Fruit fly (Drosophila melanogaster) whole organism, embryonic: ENCODE data around the gene CG32939.
A peak's percentile ranks its signal among the peaks of the same experiment; 100 is the strongest.

Experiments
- CG10959 ChIP-seq: fragments of 200-800 bp; sonication (Bioruptor generic); IDR thresholded peaks from 2 replicates; pipeline ENCODE4 v1.3.6; 2022; ENCODE audit warnings: missing biosample characterization, missing genetic modification characterization
- CG12104 ChIP-seq: fragments of 200-800 bp; sonication (Bioruptor generic); optimal IDR thresholded peaks from 3 replicates; lab custom pipeline; 2016; ENCODE audit warnings: missing biosample characterization, missing genetic modification characterization
- CG12155 ChIP-seq: fragments of 200-800 bp; sonication (Bioruptor generic); optimal IDR thresholded peaks from 3 replicates; lab custom pipeline; 2016; ENCODE audit warnings: missing biosample characterization, missing genetic modification characterization
- CG12299 ChIP-seq: fragments of 200-800 bp; sonication (Bioruptor generic); optimal IDR thresholded peaks from 2 replicates; lab custom pipeline; 2018; ENCODE audit warnings: missing biosample characterization, mild to moderate bottlenecking, missing genetic modification characterization
- CG14441 ChIP-seq: fragments of 200-800 bp; sonication (Bioruptor generic); IDR thresholded peaks from 2 replicates; pipeline ENCODE4 v1.3.6; 2022; ENCODE audit warnings: missing biosample characterization, missing genetic modification characterization
- CG14860 ChIP-seq: fragments of 200-800 bp; sonication (Bioruptor generic); IDR thresholded peaks from 3 replicates; pipeline ENCODE4 v1.3.6; 2022; ENCODE audit warnings: missing biosample characterization, missing genetic modification characterization; ENCODE audit not compliant: partially characterized antibody
- CG15011 ChIP-seq: fragments of 200-800 bp; sonication (Bioruptor generic); optimal IDR thresholded peaks from 3 replicates; lab custom pipeline; 2018; ENCODE audit warnings: missing biosample characterization, mild to moderate bottlenecking, missing genetic modification characterization
- CG15601 ChIP-seq: fragments of 200-800 bp; sonication (Bioruptor generic); optimal IDR thresholded peaks from 3 replicates; lab custom pipeline; 2019; ENCODE audit warnings: missing biosample characterization, mild to moderate bottlenecking, missing genetic modification characterization, moderate library complexity
- CG18619 ChIP-seq: fragments of 200-800 bp; sonication (Bioruptor generic); optimal IDR thresholded peaks from 3 replicates; lab custom pipeline; 2017; ENCODE audit warnings: missing biosample characterization, mild to moderate bottlenecking, missing genetic modification characterization
- CG30020 ChIP-seq: fragments of 200-800 bp; optimal IDR thresholded peaks from 2 replicates; lab custom pipeline; 2019; ENCODE audit warnings: missing biosample characterization, mild to moderate bottlenecking, missing genetic modification characterization, moderate library complexity
- CG30431 ChIP-seq: fragments of 200-800 bp; sonication (Bioruptor generic); optimal IDR thresholded peaks from 2 replicates; lab custom pipeline; 2017; ENCODE audit warnings: missing biosample characterization, missing genetic modification characterization
- CG32532 ChIP-seq: fragments of 200-800 bp; sonication (Bioruptor generic); IDR thresholded peaks from 2 replicates; pipeline ENCODE4 v1.3.6; 2022; ENCODE audit warnings: missing biosample characterization, missing genetic modification characterization
- CG34376 ChIP-seq: fragments of 200-800 bp; sonication (Bioruptor generic); optimal IDR thresholded peaks from 2 replicates; lab custom pipeline; 2018; ENCODE audit warnings: missing biosample characterization, mild to moderate bottlenecking, missing genetic modification characterization
- CG3726 ChIP-seq: fragments of 200-800 bp; sonication (Bioruptor generic); IDR thresholded peaks from 3 replicates; pipeline ENCODE4, ENCODE4 v1.3.6; 2022; ENCODE audit warnings: missing biosample characterization, missing genetic modification characterization
- CG3995 ChIP-seq: fragments of 200-800 bp; sonication (Bioruptor generic); optimal IDR thresholded peaks from 3 replicates; lab custom pipeline; 2016; ENCODE audit warnings: missing biosample characterization, missing genetic modification characterization
- CG43689 ChIP-seq: fragments of 200-800 bp; sonication (Bioruptor generic); IDR thresholded peaks from 2 replicates; pipeline ENCODE4 v1.3.6; 2022; ENCODE audit warnings: missing biosample characterization, missing genetic modification characterization
- CG6175 ChIP-seq: fragments of 200-800 bp; sonication (Bioruptor generic); IDR thresholded peaks from 3 replicates; pipeline ENCODE4 v1.3.6; 2022; ENCODE audit warnings: missing biosample characterization, missing genetic modification characterization
- CG7271 ChIP-seq: fragments of 200-800 bp; sonication (Bioruptor generic); optimal IDR thresholded peaks from 2 replicates; lab custom pipeline; 2018; ENCODE audit warnings: missing biosample characterization, mild to moderate bottlenecking, missing genetic modification characterization, moderate library complexity
- CG8478 ChIP-seq: fragments of >200 bp; optimal IDR thresholded peaks from 2 replicates; lab custom pipeline; 2018
- CG9609 ChIP-seq: fragments of 200-800 bp; sonication (Bioruptor generic); optimal IDR thresholded peaks from 3 replicates; lab custom pipeline; 2016; ENCODE audit warnings: missing biosample characterization, missing genetic modification characterization
- CG9932 ChIP-seq: fragments of 200-800 bp; sonication (Bioruptor generic); IDR thresholded peaks from 2 replicates; pipeline ENCODE4 v1.3.6; 2022; ENCODE audit warnings: missing biosample characterization, missing genetic modification characterization
- D19A ChIP-seq: fragments of 200-800 bp; optimal IDR thresholded peaks from 3 replicates; lab custom pipeline; 2019; ENCODE audit warnings: missing biosample characterization, mild to moderate bottlenecking, missing genetic modification characterization, moderate library complexity
- Dp ChIP-seq: fragments of 200-800 bp; sonication (Bioruptor generic); optimal IDR thresholded peaks from 2 replicates; lab custom pipeline; 2018; ENCODE audit warnings: missing biosample characterization, mild to moderate bottlenecking, missing genetic modification characterization, moderate library complexity
- Gug ChIP-seq: fragments of 200-800 bp; sonication (Bioruptor generic); IDR thresholded peaks from 4 replicates; pipeline ENCODE4 v1.3.6; 2022; ENCODE audit warnings: missing biosample characterization, missing genetic modification characterization
- H2.0 ChIP-seq: fragments of 200-800 bp; sonication (Bioruptor generic); IDR thresholded peaks from 2 replicates; pipeline ENCODE4 v1.3.6; 2022; ENCODE audit warnings: missing biosample characterization, missing genetic modification characterization
- HLHmδ ChIP-seq: fragments of 200-800 bp; sonication (Bioruptor generic); optimal IDR thresholded peaks from 2 replicates; lab custom pipeline; 2018; ENCODE audit warnings: missing biosample characterization, mild to moderate bottlenecking, missing genetic modification characterization, moderate library complexity
- Hmx ChIP-seq: fragments of 200-800 bp; sonication (Bioruptor generic); optimal IDR thresholded peaks from 2 replicates; lab custom pipeline; 2016; ENCODE audit warnings: missing biosample characterization, missing genetic modification characterization
- MESR4 ChIP-seq: fragments of 200-800 bp; sonication (Bioruptor generic); optimal IDR thresholded peaks from 2 replicates; lab custom pipeline; 2018; ENCODE audit warnings: missing biosample characterization, mild to moderate bottlenecking, missing genetic modification characterization, moderate library complexity
- Spps ChIP-seq: fragments of 200-800 bp; sonication (Bioruptor generic); optimal IDR thresholded peaks from 2 replicates; lab custom pipeline; 2018; ENCODE audit warnings: missing biosample characterization, mild to moderate bottlenecking, missing genetic modification characterization
- Sry-δ ChIP-seq: fragments of 200-800 bp; sonication (Bioruptor generic); optimal IDR thresholded peaks from 2 replicates; lab custom pipeline; 2016; ENCODE audit warnings: missing biosample characterization, missing genetic modification characterization
- Ssrp ChIP-seq: fragments of 200-800 bp; sonication (Bioruptor generic); optimal IDR thresholded peaks from 2 replicates; lab custom pipeline; 2018; ENCODE audit warnings: missing biosample characterization, mild to moderate bottlenecking, missing genetic modification characterization, moderate library complexity
- ato ChIP-seq: fragments of 200-800 bp; sonication (Bioruptor generic); IDR thresholded peaks from 2 replicates; pipeline ENCODE4 v1.3.6; 2022; ENCODE audit warnings: missing biosample characterization, missing genetic modification characterization; ENCODE audit not compliant: partially characterized antibody
- cg ChIP-seq: fragments of 200-800 bp; sonication (Bioruptor generic); optimal IDR thresholded peaks from 3 replicates; lab custom pipeline; 2019; ENCODE audit warnings: missing biosample characterization, mild to moderate bottlenecking, missing genetic modification characterization, moderate library complexity
- dimm ChIP-seq: fragments of 200-800 bp; sonication (Bioruptor generic); IDR thresholded peaks from 2 replicates; pipeline ENCODE4 v1.3.6; 2022; ENCODE audit warnings: missing biosample characterization, missing genetic modification characterization
- gem ChIP-seq: fragments of 200-800 bp; sonication (Bioruptor generic); optimal IDR thresholded peaks from 2 replicates; lab custom pipeline; 2019; ENCODE audit warnings: missing biosample characterization, mild to moderate bottlenecking, missing genetic modification characterization, moderate library complexity
- hb ChIP-seq: fragments of 200-800 bp; sonication (Bioruptor generic); IDR thresholded peaks from 3 replicates; pipeline ENCODE4 v1.3.6; 2022; ENCODE audit warnings: missing biosample characterization, missing genetic modification characterization; ENCODE audit not compliant: partially characterized antibody
- insv ChIP-seq, 2 experiments: fragments of 200-800 bp; sonication (Bioruptor generic); optimal IDR thresholded peaks; 3 replicates each; lab custom pipeline; 2016 to 2018; ENCODE audit warnings: missing biosample characterization in 2 of 2, missing genetic modification characterization in 2 of 2
- jumu ChIP-seq: fragments of 200-800 bp; sonication (Bioruptor generic); optimal IDR thresholded peaks from 3 replicates; lab custom pipeline; 2016; ENCODE audit warnings: missing biosample characterization, missing genetic modification characterization
- mam ChIP-seq: fragments of 200-800 bp; sonication (Bioruptor generic); optimal IDR thresholded peaks from 3 replicates; lab custom pipeline; 2016; ENCODE audit warnings: missing biosample characterization, missing genetic modification characterization
- pan ChIP-seq, 4 experiments: fragments of >200 bp in 3 of 4; fragments of 200-800 bp in 1 of 4; sonication (Bioruptor generic) in 1 of 4; optimal IDR thresholded peaks in 3 of 4; IDR thresholded peaks in 1 of 4; 2 replicates each; pipeline versions ENCODE4 v1.3.6 to Lab custom; 2017 to 2022; ENCODE audit warnings: missing biosample characterization in 2 of 4, missing genetic modification characterization in 2 of 4, mixed read lengths in 1 of 4
- phol ChIP-seq: fragments of 200-800 bp; sonication (Bioruptor generic); optimal IDR thresholded peaks from 3 replicates; lab custom pipeline; 2018; ENCODE audit warnings: missing biosample characterization, mild to moderate bottlenecking, missing genetic modification characterization, moderate library complexity
- pita ChIP-seq: fragments of 200-800 bp; sonication (Bioruptor generic); optimal IDR thresholded peaks from 2 replicates; lab custom pipeline; 2017; ENCODE audit warnings: missing biosample characterization, mild to moderate bottlenecking, missing genetic modification characterization
- repo ChIP-seq: fragments of 200-800 bp; sonication (Bioruptor generic); optimal IDR thresholded peaks from 2 replicates; lab custom pipeline; 2016; ENCODE audit warnings: missing biosample characterization, missing genetic modification characterization
- sens-2 ChIP-seq: fragments of 200-800 bp; sonication (Bioruptor generic); IDR thresholded peaks from 2 replicates; pipeline ENCODE4 v1.3.6; 2022; ENCODE audit warnings: missing biosample characterization, missing genetic modification characterization
- sima ChIP-seq: fragments of 200-800 bp; sonication (Bioruptor generic); optimal IDR thresholded peaks from 2 replicates; lab custom pipeline; 2016; ENCODE audit warnings: missing biosample characterization, missing genetic modification characterization
- tgo ChIP-seq: fragments of 200-800 bp; sonication (Bioruptor generic); IDR thresholded peaks from 3 replicates; pipeline ENCODE4 v1.3.6; 2022; ENCODE audit warnings: missing biosample characterization, missing genetic modification characterization
- tna ChIP-seq: fragments of 200-800 bp; sonication (Bioruptor generic); IDR thresholded peaks from 2 replicates; pipeline ENCODE4 v1.3.6; 2022; ENCODE audit warnings: missing biosample characterization, missing genetic modification characterization; ENCODE audit not compliant: partially characterized antibody
- toy ChIP-seq: fragments of 200-800 bp; sonication (Bioruptor generic); IDR thresholded peaks from 2 replicates; pipeline ENCODE4 v1.3.6; 2022; ENCODE audit warnings: missing biosample characterization, missing genetic modification characterization
- unc-4 ChIP-seq: fragments of 200-800 bp; sonication (Bioruptor generic); IDR thresholded peaks from 2 replicates; pipeline ENCODE4 v1.3.6; 2022; ENCODE audit warnings: missing biosample characterization, missing genetic modification characterization; ENCODE audit not compliant: partially characterized antibody

CG32939 gene

dm6 chr3R:9725121-9725956, 32.5 kb downstream of the CG32939 start, which contains the start of gene hyd (continued):
- TF ChIP-seq CG14441 (no peak), Spps (no peak), CG30431 (no peak), CG12155 (GFP tag; lab: Kevin White, UChicago) (no peak), D19A (tag; lab: Kevin White, UChicago) (no peak), pan (optimal IDR thresholded peaks at IDR 0.05; lab: Kevin White, UChicago) (no peak), pan (GFP tag; optimal IDR thresholded peaks at IDR 0.05 in 1 of 2, IDR thresholded peaks at IDR 0.05 in 1 of 2) (no peak), CG12104 (GFP tag; lab: Kevin White, UChicago) (no peak), CG6175 (GFP tag; lab: Robert Waterston, UW) (no peak), CG18619 (GFP tag; lab: Kevin White, UChicago) (no peak), CG7271 (tag; lab: Kevin White, UChicago) (no peak), CG10959 (GFP tag; lab: Robert Waterston, UW) (no peak), CG43689 (no peak), tgo (GFP tag; lab: Robert Waterston, UW) (no peak), CG30020 (tag; lab: Kevin White, UChicago) (peak; percentile 51), jumu (GFP tag; lab: Kevin White, UChicago) (no peak), hb (GFP tag; lab: Robert Waterston, UW) (peak; percentile 74; the same call in 2 of the 3 replicates), pita (GFP tag; lab: Kevin White, UChicago) (peak; percentile 29), Ssrp (tag; lab: Kevin White, UChicago) (no peak), unc-4 (GFP tag; lab: Robert Waterston, UW) (peak; percentile 81), CG34376 (GFP tag; lab: Kevin White, UChicago) (peak; percentile 43), Sry-δ (peak; percentile 91), ato (GFP tag; lab: Robert Waterston, UW) (peak; percentile 73), HLHmδ (GFP tag; lab: Kevin White, UChicago) (no peak), tna (GFP tag; lab: Robert Waterston, UW) (peak; percentile 77), MESR4 (GFP tag; lab: Kevin White, UChicago) (peak; percentile 92), sima (GFP tag; lab: Kevin White, UChicago) (no peak), sens-2 (GFP tag; lab: Robert Waterston, UW) (no peak), CG12299 (tag; lab: Kevin White, UChicago) (no peak), CG9609 (GFP tag; lab: Kevin White, UChicago) (no peak), Gug (GFP tag; lab: Robert Waterston, UW) (no peak), CG32532 (GFP tag; lab: Robert Waterston, UW) (no peak), CG15601 (no peak), CG8478 (lab: Kevin White, UChicago) (peak; percentile 84), Dp (GFP tag; lab: Kevin White, UChicago) (peak; percentile 57), mam (GFP tag; lab: Kevin White, UChicago) (no peak), insv (GFP tag; optimal IDR thresholded peaks at IDR 0.05; lab: Kevin White, UChicago) (peak in 1 of 2 experiments; percentile 14), Hmx (GFP tag; lab: Kevin White, UChicago) (no peak), phol (peak; percentile 42), repo (no peak), gem (tag; lab: Kevin White, UChicago) (no peak), cg (GFP tag; lab: Kevin White, UChicago) (peak; percentile 98), CG15011 (no peak), H2.0 (GFP tag; lab: Robert Waterston, UW) (no peak), dimm (GFP tag; lab: Robert Waterston, UW) (no peak), CG3726 (GFP tag; lab: Robert Waterston, UW) (no peak), CG9932 (GFP tag; lab: Robert Waterston, UW) (peak; percentile 45), CG3995 (GFP tag; lab: Kevin White, UChicago) (peak; percentile 45), CG14860 (GFP tag; lab: Robert Waterston, UW) (peak; percentile 66; the same call in 2 of the 3 replicates), toy (GFP tag; lab: Robert Waterston, UW) (no peak)
